Fruit fly (Drosophila melanogaster) whole organism, embryonic: ENCODE measurements around the gene trio.
A peak's percentile ranks its signal among the peaks of the same experiment; 100 is the strongest.

Experiments used
- CG12769 ChIP-seq: fragments of 200-800 bp; sonication (Bioruptor generic); optimal IDR thresholded peaks from 2 replicates; lab custom pipeline; 2019; ENCODE audit warnings: missing biosample characterization, mild to moderate bottlenecking, missing genetic modification characterization, moderate library complexity
- CG3163 ChIP-seq: fragments of 200-800 bp; sonication (Bioruptor generic); optimal IDR thresholded peaks from 3 replicates; lab custom pipeline; 2016; ENCODE audit warnings: missing biosample characterization, missing genetic modification characterization
- CG9932 ChIP-seq: fragments of 200-800 bp; sonication (Bioruptor generic); IDR thresholded peaks from 2 replicates; pipeline ENCODE4 v1.3.6; 2022; ENCODE audit warnings: missing biosample characterization, missing genetic modification characterization
- Fer1 ChIP-seq: fragments of 200-800 bp; sonication (Bioruptor generic); optimal IDR thresholded peaks from 2 replicates; lab custom pipeline; 2017; ENCODE audit warnings: missing biosample characterization, mild to moderate bottlenecking, missing genetic modification characterization
- Mad ChIP-seq: fragments of 200-800 bp; sonication (Bioruptor generic); optimal IDR thresholded peaks from 2 replicates; lab custom pipeline; 2016; ENCODE audit warnings: missing biosample characterization, missing genetic modification characterization
- Rx ChIP-seq: fragments of 200-800 bp; sonication (Bioruptor generic); IDR thresholded peaks from 2 replicates; pipeline ENCODE4 v1.3.6; 2022; ENCODE audit warnings: missing biosample characterization, missing genetic modification characterization
- mld ChIP-seq: fragments of 200-800 bp; sonication (Bioruptor generic); IDR thresholded peaks from 3 replicates; pipeline ENCODE4 v1.3.6; 2022; ENCODE audit warnings: missing biosample characterization, missing genetic modification characterization; ENCODE audit not compliant: partially characterized antibody
- pan ChIP-seq, 4 experiments: fragments of >200 bp in 3 of 4; fragments of 200-800 bp in 1 of 4; sonication (Bioruptor generic) in 1 of 4; optimal IDR thresholded peaks in 3 of 4; IDR thresholded peaks in 1 of 4; 2 replicates each; pipeline versions ENCODE4 v1.3.6 to Lab custom; 2017 to 2022; ENCODE audit warnings: missing biosample characterization in 2 of 4, missing genetic modification characterization in 2 of 4, mixed read lengths in 1 of 4
- sens ChIP-seq: fragments of 200-800 bp; sonication (Bioruptor generic); peaks from one replicate; lab custom pipeline; 2016; ENCODE audit warnings: missing biosample characterization, missing genetic modification characterization
- trem ChIP-seq: fragments of 200-800 bp; optimal IDR thresholded peaks from 3 replicates; lab custom pipeline; 2019; ENCODE audit warnings: missing biosample characterization, mild to moderate bottlenecking, missing genetic modification characterization, moderate library complexity
- yki ChIP-seq: fragments of >200 bp; optimal IDR thresholded peaks from 3 replicates; lab custom pipeline; 2018

DNA sequence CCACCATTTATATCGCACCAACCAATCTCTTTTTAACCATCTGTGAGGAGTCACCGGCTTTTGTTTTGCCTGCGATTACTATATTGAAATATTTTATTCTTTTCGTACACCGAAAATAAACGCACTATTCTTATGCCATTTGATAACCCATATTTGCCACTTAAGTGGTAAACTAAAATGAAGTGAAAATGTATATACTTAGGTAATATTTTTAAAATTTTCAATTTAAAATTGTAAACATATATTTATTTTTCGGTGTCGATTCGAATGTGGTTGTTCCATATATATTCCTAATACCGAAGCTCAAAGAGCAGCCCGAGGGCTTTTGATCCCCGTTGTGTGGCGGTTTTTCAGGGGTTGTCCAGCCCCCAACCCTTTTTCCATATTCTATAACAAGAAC, 43.6 kb upstream of the trio start:
- TF ChIP-seq mld (GFP tag; lab: Robert Waterston, UW) (no peak), CG3163 (no peak), CG9932 (GFP tag; lab: Robert Waterston, UW) (no peak), Mad (GFP tag; lab: Kevin White, UChicago) (no peak), Rx (GFP tag; lab: Robert Waterston, UW) (no peak), Fer1 (GFP tag; lab: Kevin White, UChicago) (no peak), CG12769 (tag; lab: Kevin White, UChicago) (no peak), yki (no peak), pan (optimal IDR thresholded peaks at IDR 0.05; lab: Kevin White, UChicago) (no peak), pan (GFP tag; optimal IDR thresholded peaks at IDR 0.05 in 1 of 2, IDR thresholded peaks at IDR 0.05 in 1 of 2) (no peak), sens (GFP tag; lab: Kevin White, UChicago) (peak; percentile 23), trem (tag; lab: Kevin White, UChicago) (no peak)
